Fruit fly (Drosophila melanogaster) whole organism, pupa: ENCODE measurements around the gene CG6293.
A peak's percentile ranks its signal among the peaks of the same experiment; 100 is the strongest.

Source experiments
- CG10348 ChIP-seq: fragments of 200-800 bp; sonication (Bioruptor generic); IDR thresholded peaks from 2 replicates; pipeline ENCODE4 v1.3.6; 2022; ENCODE audit warnings: missing biosample characterization, missing genetic modification characterization
- CG12605 ChIP-seq: fragments of 200-800 bp; sonication (Bioruptor generic); IDR thresholded peaks from 2 replicates; pipeline ENCODE4 v1.3.6; 2022; ENCODE audit warnings: missing biosample characterization, missing genetic modification characterization
- CG13204 ChIP-seq: fragments of 200-800 bp; sonication (Bioruptor generic); optimal IDR thresholded peaks from 2 replicates; lab custom pipeline; 2018; ENCODE audit warnings: missing biosample characterization, mild to moderate bottlenecking, missing genetic modification characterization, moderate library complexity
- CG14655 ChIP-seq: fragments of 200-800 bp; sonication (Bioruptor generic); optimal IDR thresholded peaks from 3 replicates; lab custom pipeline; 2017; ENCODE audit warnings: mild to moderate bottlenecking, missing biosample characterization, missing genetic modification reagents, missing genetic modification characterization
- CG15710 ChIP-seq: fragments of 200-800 bp; sonication (Bioruptor generic); optimal IDR thresholded peaks from 2 replicates; lab custom pipeline; 2018; ENCODE audit warnings: missing biosample characterization, mild to moderate bottlenecking, missing genetic modification characterization, moderate library complexity
- CG17806 ChIP-seq: fragments of 200-800 bp; sonication (Bioruptor generic); optimal IDR thresholded peaks from 2 replicates; lab custom pipeline; 2018; ENCODE audit warnings: missing biosample characterization, mild to moderate bottlenecking, missing genetic modification characterization, moderate library complexity
- CG32121 ChIP-seq: fragments of 200-800 bp; sonication (Bioruptor generic); IDR thresholded peaks from 2 replicates; pipeline ENCODE4 v1.3.6; 2022; ENCODE audit warnings: missing biosample characterization, missing genetic modification characterization
- CG34367 ChIP-seq: fragments of 200-800 bp; sonication (Bioruptor generic); optimal IDR thresholded peaks from 2 replicates; lab custom pipeline; 2018; ENCODE audit warnings: missing biosample characterization, mild to moderate bottlenecking, missing genetic modification characterization
- CG4496 ChIP-seq: fragments of 200-800 bp; sonication (Bioruptor generic); IDR thresholded peaks from 3 replicates; pipeline ENCODE4 v1.3.6; 2022; ENCODE audit warnings: missing biosample characterization, missing genetic modification characterization
- CG8159 ChIP-seq: fragments of 200-800 bp; sonication (Bioruptor generic); optimal IDR thresholded peaks from 3 replicates; lab custom pipeline; 2018; ENCODE audit warnings: missing biosample characterization, mild to moderate bottlenecking, missing genetic modification characterization, moderate library complexity
- CG8301 ChIP-seq: fragments of 200-800 bp; sonication (Bioruptor generic); optimal IDR thresholded peaks from 2 replicates; lab custom pipeline; 2018; ENCODE audit warnings: missing biosample characterization, mild to moderate bottlenecking, missing genetic modification characterization
- CG9948 ChIP-seq: fragments of 200-800 bp; sonication (Bioruptor generic); optimal IDR thresholded peaks from 2 replicates; lab custom pipeline; 2018; ENCODE audit warnings: missing biosample characterization, mild to moderate bottlenecking, missing genetic modification characterization, moderate library complexity
- D1 ChIP-seq: fragments of 200-800 bp; sonication (Bioruptor generic); optimal IDR thresholded peaks from 2 replicates; lab custom pipeline; 2018; ENCODE audit warnings: missing biosample characterization, mild to moderate bottlenecking, missing genetic modification characterization, moderate library complexity
- EcR ChIP-seq: fragments of 200-800 bp; sonication (Bioruptor generic); optimal IDR thresholded peaks from 3 replicates; lab custom pipeline; 2019; ENCODE audit warnings: missing biosample characterization, missing genetic modification characterization, mild to moderate bottlenecking, moderate library complexity, missing genetic modification reagents
- Ets98B ChIP-seq: fragments of 200-800 bp; sonication (Bioruptor generic); IDR thresholded peaks from 2 replicates; pipeline ENCODE4 v1.3.6; 2022; ENCODE audit warnings: missing biosample characterization, missing genetic modification characterization
- Pif1A ChIP-seq: fragments of 200-800 bp; sonication (Bioruptor generic); optimal IDR thresholded peaks from 3 replicates; lab custom pipeline; 2016; ENCODE audit warnings: missing biosample characterization, missing genetic modification characterization
- Pif1B ChIP-seq: fragments of 200-800 bp; sonication (Bioruptor generic); optimal IDR thresholded peaks from 3 replicates; lab custom pipeline; 2016; ENCODE audit warnings: missing biosample characterization, missing genetic modification characterization
- Snoo ChIP-seq: fragments of 200-800 bp; sonication (Bioruptor generic); optimal IDR thresholded peaks from 3 replicates; lab custom pipeline; 2017; ENCODE audit warnings: missing biosample characterization, mild to moderate bottlenecking, missing genetic modification characterization, inconsistent platforms
- fd96Ca ChIP-seq: fragments of 200-800 bp; sonication (Bioruptor generic); IDR thresholded peaks from 3 replicates; pipeline ENCODE4 v1.3.6; 2022; ENCODE audit warnings: missing biosample characterization, missing genetic modification characterization
- gl ChIP-seq: fragments of 200-800 bp; sonication (Bioruptor generic); optimal IDR thresholded peaks from 2 replicates; lab custom pipeline; 2018; ENCODE audit warnings: missing biosample characterization, mild to moderate bottlenecking, missing genetic modification characterization
- rn ChIP-seq: fragments of 200-800 bp; sonication (Bioruptor generic); IDR thresholded peaks from 2 replicates; pipeline ENCODE4 v1.3.6; 2022; ENCODE audit warnings: missing biosample characterization, missing genetic modification characterization

The CG6293 gene

dm6 chr3R:10269921-10270431 lies 41.4 kb downstream of the CG6293 start:
- TF ChIP-seq Ets98B (GFP tag; lab: Robert Waterston, UW) = no peak
- peak; percentile 9 for TF ChIP-seq CG34367 (tag; lab: Kevin White, UChicago)
- TF ChIP-seq CG15710 (tag; lab: Kevin White, UChicago) = peak; percentile 46
- peak; percentile 51 for TF ChIP-seq CG17806 (tag; lab: Kevin White, UChicago)
- peak; percentile 9; the same call in 1 of the 2 replicates for TF ChIP-seq CG32121 (GFP tag; lab: Robert Waterston, UW)
- TF ChIP-seq Snoo = no peak
- TF ChIP-seq EcR (GFP tag; lab: Kevin White, UChicago) = no peak
- no peak for TF ChIP-seq fd96Ca (GFP tag; lab: Robert Waterston, UW)
- peak; percentile 56 for TF ChIP-seq CG8159 (tag; lab: Kevin White, UChicago)
- no peak for TF ChIP-seq CG13204
- no peak for TF ChIP-seq CG10348 (GFP tag; lab: Robert Waterston, UW)
- TF ChIP-seq Pif1B (GFP tag; lab: Kevin White, UChicago) = no peak
- TF ChIP-seq Pif1A = peak; percentile 6
- no peak for TF ChIP-seq rn
- no peak for TF ChIP-seq CG12605 (GFP tag; lab: Robert Waterston, UW)
- TF ChIP-seq CG9948 (tag; lab: Kevin White, UChicago) = peak; percentile 23
- no peak for TF ChIP-seq gl (tag; lab: Kevin White, UChicago)
- TF ChIP-seq D1 = no peak
- no peak for TF ChIP-seq CG8301 (tag; lab: Kevin White, UChicago)
- peak; percentile 34 for TF ChIP-seq CG14655 (GFP tag; lab: Kevin White, UChicago)
- peak; percentile 17; the same call in 1 of the 3 replicates for TF ChIP-seq CG4496 (GFP tag; lab: Robert Waterston, UW)

- TF ChIP-seq Pif1B (GFP tag; lab: Kevin White, UChicago) (peak; percentile 45), CG13204 (no peak), CG14655 (GFP tag; lab: Kevin White, UChicago) (peak; percentile 46), CG12605 (GFP tag; lab: Robert Waterston, UW) (peak; percentile 72), gl (tag; lab: Kevin White, UChicago) (no peak), CG9948 (tag; lab: Kevin White, UChicago) (peak; percentile 17), CG15710 (tag; lab: Kevin White, UChicago) (peak; percentile 56), CG8159 (tag; lab: Kevin White, UChicago) (peak; percentile 49), Pif1A (peak; percentile 70), EcR (GFP tag; lab: Kevin White, UChicago) (no peak), CG4496 (GFP tag; lab: Robert Waterston, UW) (peak; percentile 90), CG10348 (GFP tag; lab: Robert Waterston, UW) (0 out of 2 replicates have a peak, but pooled peaks have one; percentile 27), fd96Ca (GFP tag; lab: Robert Waterston, UW) (peak; percentile 90), rn (peak; percentile 81), CG34367 (tag; lab: Kevin White, UChicago) (peak; percentile 27), CG17806 (tag; lab: Kevin White, UChicago) (peak; percentile 66), CG32121 (GFP tag; lab: Robert Waterston, UW) (peak; percentile 86), Snoo (peak; percentile 82), D1 (no peak), Ets98B (GFP tag; lab: Robert Waterston, UW) (peak; percentile 83), CG8301 (tag; lab: Kevin White, UChicago) (peak; percentile 53)
Observed at dm6 chr3R:10268865-10269442, 42.5 kb downstream of the CG6293 start.

DNA sequence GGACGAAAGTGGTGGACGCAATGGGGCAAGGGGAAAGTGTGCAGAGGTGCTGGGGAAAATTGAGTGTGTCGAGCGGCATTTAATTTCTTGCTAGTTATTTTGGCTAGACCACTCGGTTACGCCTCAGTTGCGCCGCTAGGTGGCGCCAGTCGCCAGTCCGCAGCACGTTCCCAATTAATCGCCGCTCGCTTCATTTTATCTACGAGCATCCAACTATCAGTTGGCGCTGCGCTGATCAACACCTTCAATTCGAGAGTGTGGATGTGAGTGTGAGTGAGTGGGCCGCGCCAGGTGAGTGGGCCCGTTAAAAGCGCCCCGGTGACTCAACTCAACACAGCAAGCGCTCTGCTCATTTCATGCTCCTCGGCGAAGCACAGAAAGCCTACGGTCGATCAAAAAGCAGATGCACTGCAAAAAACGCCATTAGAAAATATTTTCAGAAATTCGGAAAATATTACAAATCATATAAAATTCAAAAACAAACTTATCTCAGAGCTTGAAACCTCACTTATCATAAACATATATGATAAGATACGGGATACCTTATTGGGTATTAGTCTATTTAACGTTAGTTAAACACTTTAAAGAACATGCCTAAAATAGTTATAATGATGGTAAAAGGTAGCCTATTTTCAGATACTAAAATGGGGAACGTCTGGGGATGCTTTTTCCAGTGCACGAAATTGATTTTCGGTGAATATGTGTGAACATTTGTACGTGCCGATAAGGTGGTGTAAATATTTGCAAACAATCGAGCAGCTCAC lies 43.1 kb downstream of the CG6293 start:
- no peak for TF ChIP-seq EcR (GFP tag; lab: Kevin White, UChicago)
- peak; percentile 83 for TF ChIP-seq CG8301 (tag; lab: Kevin White, UChicago)
- peak; percentile 74 for TF ChIP-seq CG14655 (GFP tag; lab: Kevin White, UChicago)
- peak; percentile 74 for TF ChIP-seq Ets98B (GFP tag; lab: Robert Waterston, UW)
- no peak for TF ChIP-seq gl (tag; lab: Kevin White, UChicago)
- TF ChIP-seq Pif1B (GFP tag; lab: Kevin White, UChicago) = peak; percentile 38
- TF ChIP-seq Pif1A = peak; percentile 79
- peak; percentile 68 for TF ChIP-seq CG12605 (GFP tag; lab: Robert Waterston, UW)
- TF ChIP-seq CG34367 (tag; lab: Kevin White, UChicago) = peak; percentile 31
- peak; percentile 71 for TF ChIP-seq CG4496 (GFP tag; lab: Robert Waterston, UW)
- TF ChIP-seq fd96Ca (GFP tag; lab: Robert Waterston, UW) = no peak
- peak; percentile 64 for TF ChIP-seq CG17806 (tag; lab: Kevin White, UChicago)
- TF ChIP-seq CG13204 = no peak
- TF ChIP-seq CG10348 (GFP tag; lab: Robert Waterston, UW) = peak; percentile 35; the same call in 1 of the 2 replicates
- TF ChIP-seq rn = no peak
- TF ChIP-seq CG32121 (GFP tag; lab: Robert Waterston, UW) = peak; percentile 79
- no peak for TF ChIP-seq D1
- TF ChIP-seq CG9948 (tag; lab: Kevin White, UChicago) = peak; percentile 68
- peak; percentile 65 for TF ChIP-seq CG15710 (tag; lab: Kevin White, UChicago)
- peak; percentile 91 for TF ChIP-seq Snoo
- TF ChIP-seq CG8159 (tag; lab: Kevin White, UChicago) = peak; percentile 65

DNA sequence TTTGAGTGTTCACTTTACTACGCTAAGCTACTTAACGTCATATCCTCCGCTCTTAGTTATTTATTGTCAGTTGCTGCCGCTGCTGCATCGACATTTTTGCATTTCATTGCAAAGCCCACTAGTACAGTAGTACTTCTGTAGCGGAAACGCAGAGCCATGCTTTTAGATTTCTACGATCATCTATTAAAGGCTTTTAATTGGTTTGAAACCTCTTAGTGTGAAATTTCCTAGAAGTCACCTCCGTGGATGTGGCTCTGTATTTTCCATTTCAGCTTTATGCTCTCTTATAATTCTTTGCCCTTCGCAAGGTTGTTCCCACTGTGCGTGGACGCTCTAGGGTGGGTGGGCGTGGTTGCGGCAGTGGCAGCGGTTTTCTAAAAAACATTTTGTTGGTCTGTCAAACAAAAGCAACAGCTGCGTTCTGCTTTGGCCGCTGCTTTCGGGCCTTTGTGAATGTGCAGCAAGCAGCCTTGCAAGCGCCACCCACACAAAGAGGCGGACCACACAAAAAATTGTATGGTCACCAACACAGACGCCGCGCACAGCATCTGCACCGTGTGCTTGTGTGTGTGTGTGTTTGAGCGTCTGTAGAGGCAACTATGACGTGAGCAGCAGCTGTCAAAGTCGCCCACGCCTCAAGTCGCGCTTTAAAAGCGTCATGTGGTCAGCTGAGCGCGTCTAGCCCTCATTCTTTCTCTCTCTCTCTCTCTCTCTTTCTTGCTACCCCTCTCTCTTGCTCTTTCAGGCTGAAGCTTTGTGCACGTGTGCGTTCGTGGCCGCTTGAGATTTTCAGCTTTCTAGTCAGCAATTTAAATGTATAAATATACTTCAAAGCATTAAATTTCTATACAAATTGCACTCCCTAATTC lies 44.6 kb downstream of the CG6293 start:
- TF ChIP-seq CG4496 (GFP tag; lab: Robert Waterston, UW) = 0 out of 3 replicates have a peak, but pooled peaks have one; percentile 28
- TF ChIP-seq fd96Ca (GFP tag; lab: Robert Waterston, UW) = peak; percentile 66; the same call in 2 of the 3 replicates
- no peak for TF ChIP-seq CG12605 (GFP tag; lab: Robert Waterston, UW)
- TF ChIP-seq CG15710 (tag; lab: Kevin White, UChicago) = peak; percentile 3
- peak; percentile 51 for TF ChIP-seq CG13204
- TF ChIP-seq CG8159 (tag; lab: Kevin White, UChicago) = no peak
- TF ChIP-seq CG14655 (GFP tag; lab: Kevin White, UChicago) = peak; percentile 6
